Worm (Caenorhabditis elegans) whole organism, L2 larva: ENCODE measurements around the gene C36C5.4.

Experiments
- C34F6.9 ChIP-seq: fragments of 150-350 bp; optimal IDR thresholded peaks from 2 replicates; lab custom pipeline; 2014; ENCODE audit warnings: missing biosample characterization, missing genetic modification characterization
- R02D3.7 ChIP-seq: fragments of 150-350 bp; optimal IDR thresholded peaks from 2 replicates; lab custom pipeline; 2014; ENCODE audit warnings: missing biosample characterization, missing genetic modification characterization
- nhr-10 ChIP-seq: sonication (generic microtip); optimal IDR thresholded peaks from 2 replicates; lab custom pipeline; 2017; ENCODE audit warnings: missing biosample characterization, missing genetic modification characterization
- nhr-11 ChIP-seq: fragments of 150-350 bp; optimal IDR thresholded peaks from 2 replicates; lab custom pipeline; 2014; ENCODE audit warnings: missing biosample characterization, missing genetic modification characterization
- ztf-11 ChIP-seq: sonication (generic microtip); optimal IDR thresholded peaks from 2 replicates; lab custom pipeline; 2017; ENCODE audit warnings: missing biosample characterization, missing genetic modification characterization

ce11 chrV:3132116-3132515 is 34.2 kb upstream of the C36C5.4 start:
- TF ChIP-seq R02D3.7 (tag; lab: Kevin White, UChicago) (no peak), C34F6.9 (tag; lab: Kevin White, UChicago) (no peak), ztf-11 (no peak), nhr-10 (no peak), nhr-11 (tag; lab: Kevin White, UChicago) (no peak)
